Worm (Caenorhabditis elegans): ENCODE results near the gene C33H5.13.
A peak's percentile ranks its signal among the peaks of the same experiment; 100 is the strongest.

The C33H5.13 gene

ce11 chrIV:7789521-7789949, 2.5 kb downstream of the C33H5.13 start, which contains the start of gene imp-3 (continued):
- no peak for TF ChIP-seq rpc-1 (optimal IDR thresholded peaks at IDR 0.05)
- TF ChIP-seq rpc-1 (tag; optimal IDR thresholded peaks at IDR 0.05): no peak
- no peak for TF ChIP-seq rec-8 (tag; optimal IDR thresholded peaks at IDR 0.05)
- no peak for TF ChIP-seq nhr-27 (tag; optimal IDR thresholded peaks at IDR 0.05)
- TF ChIP-seq lin-26 (GFP tag; IDR thresholded peaks at IDR 0.05): peak; percentile 77
- peak; percentile 53 for TF ChIP-seq F57C9.4 (tag; optimal IDR thresholded peaks at IDR 0.05)
- TF ChIP-seq F10E7.11 (tag; optimal IDR thresholded peaks at IDR 0.05): peak; percentile 69
- no peak for TF ChIP-seq B0261.1 (tag; optimal IDR thresholded peaks at IDR 0.05)
- TF ChIP-seq snpc-3.4 (tag; optimal IDR thresholded peaks at IDR 0.05): peak; percentile 22
- no peak for TF ChIP-seq ccch-3 (GFP tag; optimal IDR thresholded peaks at IDR 0.05)
- TF ChIP-seq F52B5.7 (tag; optimal IDR thresholded peaks at IDR 0.05): peak; percentile 84
- TF ChIP-seq madf-8 (GFP tag; conservative IDR thresholded peaks at IDR 0.05): 0 out of 2 replicates have a peak, but pooled peaks have one; percentile 10
- no peak for TF ChIP-seq B0035.1 (tag; optimal IDR thresholded peaks at IDR 0.05)
- TF ChIP-seq efl-1 (GFP tag; optimal IDR thresholded peaks at IDR 0.05): no peak
- TF ChIP-seq zfh-2 (GFP tag; conservative IDR thresholded peaks at IDR 0.05): no peak
- TF ChIP-seq mcd-1 (GFP tag; IDR thresholded peaks at IDR 0.05): peak; percentile 73
- TF ChIP-seq T07F8.4 (tag; optimal IDR thresholded peaks at IDR 0.05): no peak
- no peak for TF ChIP-seq dpl-1 (GFP tag; optimal IDR thresholded peaks at IDR 0.05)
- peak; percentile 19 to 24 for TF ChIP-seq let-607 (tag; optimal IDR thresholded peaks at IDR 0.05)
- TF ChIP-seq T26A5.8 (tag; optimal IDR thresholded peaks at IDR 0.05): no peak
- TF ChIP-seq Y67H2A.10 (GFP tag; conservative IDR thresholded peaks at IDR 0.05): peak; percentile 33
- TF ChIP-seq ceh-58 (GFP tag; IDR thresholded peaks at IDR 0.05): 0 out of 2 replicates have a peak, but pooled peaks have one; percentile 10
- peak; percentile 35; the same call in 1 of the 2 replicates for TF ChIP-seq aptf-3 (GFP tag; IDR thresholded peaks at IDR 0.05)
- peak; percentile 53 for TF ChIP-seq tlf-1 (GFP tag; optimal IDR thresholded peaks at IDR 0.05)
- no peak for TF ChIP-seq ztf-3 (GFP tag; optimal IDR thresholded peaks at IDR 0.05)
- no peak for TF ChIP-seq akir-1 (GFP tag; optimal IDR thresholded peaks at IDR 0.05)
- peak; percentile 71 for TF ChIP-seq pha-4 (tag; optimal IDR thresholded peaks at IDR 0.05)
- peak; percentile 60 for TF ChIP-seq ceh-100 (GFP tag; IDR thresholded peaks at IDR 0.05)
- peak; percentile 56 for TF ChIP-seq repo-1 (tag; optimal IDR thresholded peaks at IDR 0.05)
- TF ChIP-seq nhr-120 (GFP tag; IDR thresholded peaks at IDR 0.05): no peak
- TF ChIP-seq fkh-3 (tag; optimal IDR thresholded peaks at IDR 0.05): no peak
- TF ChIP-seq snpc-1.1 (tag; optimal IDR thresholded peaks at IDR 0.05; ENCODE audit: insufficient read depth): peak; percentile 19
- TF ChIP-seq lsl-1 (GFP tag; optimal IDR thresholded peaks at IDR 0.05): peak; percentile 9
- TF ChIP-seq lin-40 (tag; optimal IDR thresholded peaks at IDR 0.05): peak; percentile 60
- TF ChIP-seq B0336.3 (GFP tag; IDR thresholded peaks at IDR 0.05): peak; percentile 80
- TF ChIP-seq ztf-6 (GFP tag; IDR thresholded peaks at IDR 0.05): no peak
- peak; percentile 49 for TF ChIP-seq ceh-79 (tag; optimal IDR thresholded peaks at IDR 0.05)
- TF ChIP-seq nhr-80 (tag; optimal IDR thresholded peaks at IDR 0.05): peak; percentile 22
- TF ChIP-seq F33H1.4 (GFP tag; IDR thresholded peaks at IDR 0.05): 0 out of 2 replicates have a peak, but pooled peaks have one; percentile 38
- peak; percentile 12 for TF ChIP-seq ZK185.1 (tag; optimal IDR thresholded peaks at IDR 0.05; ENCODE audit: poor library complexity, severe bottlenecking)
- TF ChIP-seq K12H6.12 (tag; optimal IDR thresholded peaks at IDR 0.05): peak; percentile 51
- TF ChIP-seq hrde-1 (tag; optimal IDR thresholded peaks at IDR 0.05; ENCODE audit: borderline replicate concordance): peak; percentile 70
- no peak for TF ChIP-seq cebp-2 (GFP tag; IDR thresholded peaks at IDR 0.05)
- TF ChIP-seq F57A8.1 (GFP tag; optimal IDR thresholded peaks at IDR 0.05): no peak
- TF ChIP-seq F37B4.10 (GFP tag; IDR thresholded peaks at IDR 0.05): no peak
- TF ChIP-seq ztf-18 (tag; optimal IDR thresholded peaks at IDR 0.05): peak; percentile 18
- TF ChIP-seq F39B2.1 (GFP tag; IDR thresholded peaks at IDR 0.05): peak; percentile 61; the same call in 1 of the 2 replicates
- TF ChIP-seq C06A6.2 (GFP tag; conservative IDR thresholded peaks at IDR 0.05): no peak
- TF ChIP-seq hsf-1 (GFP tag; IDR thresholded peaks at IDR 0.05): peak; percentile 75
